Worm (Caenorhabditis elegans) whole organism, mixed stage, embryonic: ENCODE measurements around the gene klo-1.

ENCODE experiments used
- hlh-1 ChIP-seq: fragments of 150-350 bp; optimal IDR thresholded peaks from 2 replicates; lab custom pipeline; 2014; ENCODE audit warnings: missing biosample characterization, missing genetic modification reagents, missing genetic modification characterization
- lin-13 ChIP-seq: fragments of 150-350 bp; optimal IDR thresholded peaks from 2 replicates; lab custom pipeline; 2014; ENCODE audit warnings: missing biosample characterization, missing genetic modification characterization
- mab-5 ChIP-seq: fragments of 150-350 bp; optimal IDR thresholded peaks from 2 replicates; lab custom pipeline; 2014; ENCODE audit warnings: missing biosample characterization, missing genetic modification characterization
- mls-2 ChIP-seq: sonication (generic microtip); optimal IDR thresholded peaks from 2 replicates; lab custom pipeline; 2016; ENCODE audit warnings: mild to moderate bottlenecking, missing genetic modification characterization, moderate library complexity, missing compliant biosample characterization
- nhr-12 ChIP-seq: fragments of 150-350 bp; optimal IDR thresholded peaks from 2 replicates; lab custom pipeline; 2014; ENCODE audit warnings: missing biosample characterization, missing genetic modification characterization
- nhr-28 ChIP-seq: fragments of 150-350 bp; optimal IDR thresholded peaks from 2 replicates; lab custom pipeline; 2014; ENCODE audit warnings: missing biosample characterization, missing genetic modification characterization
- pha-4 ChIP-seq: fragments of 150-350 bp; optimal IDR thresholded peaks from 2 replicates; lab custom pipeline; 2018; ENCODE audit warnings: missing biosample characterization, missing genetic modification reagents, missing genetic modification characterization

DNA sequence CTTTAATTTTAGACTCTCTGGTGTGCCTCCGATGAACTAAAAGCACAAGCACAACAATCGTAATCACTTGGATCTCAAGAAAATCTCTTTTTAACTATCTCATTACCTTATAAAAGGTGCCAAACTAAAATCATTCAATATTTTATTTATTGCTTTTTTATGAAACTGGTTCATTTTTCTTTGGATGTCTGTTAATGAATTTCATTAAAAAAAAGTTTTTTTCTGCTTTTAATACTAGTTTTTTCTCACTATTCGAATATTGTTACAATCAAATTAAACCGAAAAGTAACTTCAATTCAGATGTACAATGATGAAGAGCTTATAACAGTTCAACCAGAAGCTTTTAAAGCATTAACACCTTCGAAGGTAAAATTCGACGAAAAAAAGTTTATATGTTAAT lies 27.7 kb upstream of the klo-1 start, which contains the start of gene swd-2.1:
- TF ChIP-seq mab-5 = no peak
- TF ChIP-seq lin-13 (tag; lab: Kevin White, UChicago) = no peak
- no peak for TF ChIP-seq nhr-28
- no peak for TF ChIP-seq nhr-12 (tag; lab: Kevin White, UChicago)
- no peak for TF ChIP-seq hlh-1 (tag; lab: Kevin White, UChicago)
- TF ChIP-seq mls-2 (tag; lab: Kevin White, UChicago) = no peak
- no peak for TF ChIP-seq pha-4 (tag; lab: Kevin White, UChicago)
